Fruit fly (Drosophila melanogaster): ENCODE measurements around the gene Pde1c.

DNA sequence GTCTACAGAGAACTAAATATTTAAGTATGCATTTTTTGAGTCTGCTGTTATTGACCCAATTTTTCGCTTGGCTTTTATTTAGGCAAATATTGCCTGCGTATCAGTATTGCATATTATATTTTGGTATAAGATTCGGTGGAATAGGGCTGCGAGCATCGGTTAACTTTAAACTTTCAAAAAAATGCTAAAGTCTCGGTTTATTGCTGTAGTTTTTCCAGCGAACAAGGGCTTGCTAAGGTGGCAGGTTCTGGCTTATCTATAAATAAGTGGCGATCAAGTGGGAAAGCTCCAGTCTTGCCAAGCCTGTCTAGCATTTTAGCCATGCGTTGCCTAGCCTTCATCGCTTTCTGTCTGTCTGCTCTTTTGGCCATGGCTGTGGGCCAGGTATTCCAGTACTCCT, 88.0 kb downstream of the Pde1c start, which contains the start of gene CG31704:
- no peak for TF ChIP-seq CG14655 (GFP tag; optimal IDR thresholded peaks at IDR 0.05)
- TF ChIP-seq CG8159 (tag; optimal IDR thresholded peaks at IDR 0.05): no peak
- TF ChIP-seq Pif1B (GFP tag; optimal IDR thresholded peaks at IDR 0.05): no peak
- no peak for TF ChIP-seq EcR (GFP tag; optimal IDR thresholded peaks at IDR 0.05)
- no peak for TF ChIP-seq rn (GFP tag; IDR thresholded peaks at IDR 0.05)
- no peak for TF ChIP-seq CG34367 (tag; optimal IDR thresholded peaks at IDR 0.05)
- no peak for TF ChIP-seq CG4496 (GFP tag; IDR thresholded peaks at IDR 0.05)
- no peak for TF ChIP-seq CG15710 (tag; optimal IDR thresholded peaks at IDR 0.05)
- TF ChIP-seq gl (tag; optimal IDR thresholded peaks at IDR 0.05): no peak
- TF ChIP-seq D1 (tag; optimal IDR thresholded peaks at IDR 0.05): no peak
- TF ChIP-seq CG17806 (tag; optimal IDR thresholded peaks at IDR 0.05): no peak
- TF ChIP-seq fd96Ca (GFP tag; IDR thresholded peaks at IDR 0.05): no peak

Data from whole organism, pupa.